Fruit fly (Drosophila melanogaster) whole organism, embryonic: ENCODE results near the gene CG7607.

Experiments used
- CG10543 ChIP-seq: fragments of 200-800 bp; sonication (Bioruptor generic); optimal IDR thresholded peaks from 3 replicates; lab custom pipeline; 2017; ENCODE audit warnings: missing biosample characterization, mild to moderate bottlenecking, missing genetic modification characterization, moderate library complexity
- CG11560 ChIP-seq: fragments of 200-800 bp; sonication (Bioruptor generic); IDR thresholded peaks from 3 replicates; pipeline ENCODE4 v1.3.6; 2022; ENCODE audit warnings: missing biosample characterization, missing genetic modification characterization
- CG11723 ChIP-seq: fragments of 200-800 bp; sonication (Bioruptor generic); optimal IDR thresholded peaks from 2 replicates; lab custom pipeline; 2017; ENCODE audit warnings: missing biosample characterization, mild to moderate bottlenecking, missing genetic modification characterization
- CG12071 ChIP-seq: fragments of 200-800 bp; sonication (Bioruptor generic); optimal IDR thresholded peaks from 3 replicates; lab custom pipeline; 2018; ENCODE audit warnings: missing biosample characterization, mild to moderate bottlenecking, missing genetic modification characterization
- CG14667 ChIP-seq: fragments of 200-800 bp; sonication (Bioruptor generic); IDR thresholded peaks from 2 replicates; pipeline ENCODE4 v1.3.6; 2022; ENCODE audit warnings: missing biosample characterization, missing genetic modification characterization
- CG14710 ChIP-seq: fragments of 200-800 bp; sonication (Bioruptor generic); optimal IDR thresholded peaks from 3 replicates; lab custom pipeline; 2019; ENCODE audit warnings: missing biosample characterization, mild to moderate bottlenecking, missing genetic modification characterization, moderate library complexity
- CG15514 ChIP-seq: fragments of 200-800 bp; sonication (Bioruptor generic); optimal IDR thresholded peaks from 3 replicates; lab custom pipeline; 2017; ENCODE audit warnings: missing biosample characterization, missing genetic modification characterization, mild to moderate bottlenecking, moderate library complexity, missing genetic modification reagents
- CG16779 ChIP-seq: fragments of 200-800 bp; sonication (Bioruptor generic); IDR thresholded peaks from 2 replicates; pipeline ENCODE4 v1.3.6; 2022; ENCODE audit warnings: missing biosample characterization, missing genetic modification characterization
- CG16813 ChIP-seq: fragments of 200-800 bp; sonication (Bioruptor generic); IDR thresholded peaks from 3 replicates; pipeline ENCODE4 v1.3.6; 2022; ENCODE audit warnings: missing biosample characterization, missing genetic modification characterization; ENCODE audit not compliant: partially characterized antibody
- CG17361 ChIP-seq: fragments of 200-800 bp; sonication (Bioruptor generic); IDR thresholded peaks from 3 replicates; pipeline ENCODE4 v1.3.6; 2022; ENCODE audit warnings: missing biosample characterization, missing genetic modification characterization
- CG17568 ChIP-seq: fragments of 200-800 bp; sonication (Bioruptor generic); optimal IDR thresholded peaks from 2 replicates; lab custom pipeline; 2018; ENCODE audit warnings: missing biosample characterization, mild to moderate bottlenecking, missing genetic modification characterization, moderate library complexity
- CG2116 ChIP-seq: fragments of 200-800 bp; sonication (Bioruptor generic); optimal IDR thresholded peaks from 3 replicates; lab custom pipeline; 2018; ENCODE audit warnings: missing biosample characterization, mild to moderate bottlenecking, missing genetic modification characterization
- CG2199 ChIP-seq: fragments of 200-800 bp; sonication (Bioruptor generic); IDR thresholded peaks from 3 replicates; pipeline ENCODE4 v1.3.6; 2022; ENCODE audit warnings: missing biosample characterization, missing genetic modification characterization
- CG3281 ChIP-seq: fragments of 200-800 bp; sonication (Bioruptor generic); optimal IDR thresholded peaks from 3 replicates; lab custom pipeline; 2017; ENCODE audit warnings: missing biosample characterization, mild to moderate bottlenecking, missing genetic modification characterization
- CG33557 ChIP-seq: fragments of 200-800 bp; sonication (Bioruptor generic); optimal IDR thresholded peaks from 2 replicates; lab custom pipeline; 2019; ENCODE audit warnings: missing biosample characterization, mild to moderate bottlenecking, missing genetic modification characterization, moderate library complexity
- CG34422 ChIP-seq: fragments of 200-800 bp; sonication (Bioruptor generic); IDR thresholded peaks from 3 replicates; pipeline ENCODE4 v1.3.6; 2022; ENCODE audit warnings: missing biosample characterization, missing genetic modification characterization
- CG3838 ChIP-seq: fragments of 200-800 bp; sonication (Bioruptor generic); optimal IDR thresholded peaks from 3 replicates; lab custom pipeline; 2016; ENCODE audit warnings: missing biosample characterization, missing genetic modification characterization
- CG4282 ChIP-seq: fragments of 200-800 bp; sonication (Bioruptor generic); optimal IDR thresholded peaks from 2 replicates; lab custom pipeline; 2016; ENCODE audit warnings: missing biosample characterization, missing genetic modification characterization
- CG4854 ChIP-seq: fragments of 200-800 bp; sonication (Bioruptor generic); optimal IDR thresholded peaks from 2 replicates; lab custom pipeline; 2016; ENCODE audit warnings: missing biosample characterization, missing genetic modification characterization, inconsistent platforms
- CG5180 ChIP-seq: fragments of 200-800 bp; sonication (Bioruptor generic); optimal IDR thresholded peaks from 3 replicates; lab custom pipeline; 2017; ENCODE audit warnings: missing biosample characterization, missing genetic modification characterization, mild to moderate bottlenecking, moderate library complexity, missing genetic modification reagents
- CG6254 ChIP-seq: fragments of 200-800 bp; sonication (Bioruptor generic); optimal IDR thresholded peaks from 3 replicates; lab custom pipeline; 2017; ENCODE audit warnings: mild to moderate bottlenecking, missing biosample characterization, missing genetic modification reagents, missing genetic modification characterization
- CG6813 ChIP-seq: fragments of 200-800 bp; sonication (Bioruptor generic); optimal IDR thresholded peaks from 2 replicates; lab custom pipeline; 2017; ENCODE audit warnings: missing biosample characterization, missing genetic modification characterization, mild to moderate bottlenecking, moderate library complexity, missing genetic modification reagents
- CG7556 ChIP-seq: fragments of 200-800 bp; sonication (Bioruptor generic); optimal IDR thresholded peaks from 2 replicates; lab custom pipeline; 2017; ENCODE audit warnings: missing biosample characterization, mild to moderate bottlenecking, missing genetic modification characterization
- CG7839 ChIP-seq: fragments of 200-800 bp; sonication (Bioruptor generic); optimal IDR thresholded peaks from 3 replicates; lab custom pipeline; 2018; ENCODE audit warnings: missing biosample characterization, mild to moderate bottlenecking, missing genetic modification characterization, moderate library complexity
- CTCF ChIP-seq: fragments of 200-800 bp; sonication (Bioruptor generic); optimal IDR thresholded peaks from 2 replicates; lab custom pipeline; 2017; ENCODE audit warnings: missing biosample characterization, mild to moderate bottlenecking, missing genetic modification characterization, moderate library complexity
- Dfd ChIP-seq, 2 experiments: fragments of >200 bp; optimal IDR thresholded peaks; 2 replicates each; lab custom pipeline; 2017; ENCODE audit warnings: missing biosample characterization in 2 of 2, missing genetic modification characterization in 2 of 2
- Ets65A ChIP-seq: fragments of 200-800 bp; sonication (Bioruptor generic); peaks from one replicate; lab custom pipeline; 2016; ENCODE audit warnings: missing biosample characterization, missing genetic modification characterization
- Fer2 ChIP-seq: fragments of 200-800 bp; sonication (Bioruptor generic); optimal IDR thresholded peaks from 2 replicates; lab custom pipeline; 2018; ENCODE audit warnings: missing biosample characterization, mild to moderate bottlenecking, missing genetic modification characterization, moderate library complexity
- Hr39 ChIP-seq: fragments of >200 bp; optimal IDR thresholded peaks from 2 replicates; lab custom pipeline; 2017
- NFAT ChIP-seq: fragments of 200-800 bp; sonication (Bioruptor generic); IDR thresholded peaks from 2 replicates; pipeline ENCODE4 v1.3.6; 2022; ENCODE audit warnings: missing biosample characterization, missing genetic modification characterization
- NK7.1 ChIP-seq: fragments of 200-800 bp; sonication (Bioruptor generic); optimal IDR thresholded peaks from 3 replicates; lab custom pipeline; 2016; ENCODE audit warnings: missing biosample characterization, missing genetic modification characterization
- Neu2 ChIP-seq: fragments of 200-800 bp; sonication (Bioruptor generic); optimal IDR thresholded peaks from 3 replicates; lab custom pipeline; 2016; ENCODE audit warnings: missing biosample characterization, missing genetic modification characterization, borderline replicate concordance
- Nf-YC ChIP-seq: fragments of 200-800 bp; optimal IDR thresholded peaks from 3 replicates; lab custom pipeline; 2019; ENCODE audit warnings: missing biosample characterization, mild to moderate bottlenecking, missing genetic modification characterization, moderate library complexity
- Taf1 ChIP-seq: fragments of 200-800 bp; sonication (Bioruptor generic); IDR thresholded peaks from 2 replicates; pipeline ENCODE4 v1.3.6; 2022; ENCODE audit warnings: missing biosample characterization, missing genetic modification characterization
- ash1 ChIP-seq: fragments of 200-800 bp; sonication (Bioruptor generic); optimal IDR thresholded peaks from 2 replicates; lab custom pipeline; 2018; ENCODE audit warnings: missing biosample characterization, mild to moderate bottlenecking, missing genetic modification characterization
- ewg ChIP-seq: fragments of 200-800 bp; sonication (Bioruptor generic); optimal IDR thresholded peaks from 3 replicates; lab custom pipeline; 2017; ENCODE audit warnings: mild to moderate bottlenecking, missing biosample characterization, missing genetic modification reagents, missing genetic modification characterization
- ham ChIP-seq: fragments of 200-800 bp; sonication (Bioruptor generic); IDR thresholded peaks from 2 replicates; pipeline ENCODE4 v1.3.6; 2022; ENCODE audit warnings: missing biosample characterization, missing genetic modification characterization
- jigr1 ChIP-seq: fragments of 200-800 bp; sonication (Bioruptor generic); IDR thresholded peaks from 3 replicates; pipeline ENCODE4 v1.3.6; 2022; ENCODE audit warnings: missing biosample characterization, missing genetic modification characterization
- jumu ChIP-seq: fragments of 200-800 bp; sonication (Bioruptor generic); optimal IDR thresholded peaks from 3 replicates; lab custom pipeline; 2016; ENCODE audit warnings: missing biosample characterization, missing genetic modification characterization
- lab ChIP-seq: fragments of 200-800 bp; sonication (Bioruptor generic); optimal IDR thresholded peaks from 3 replicates; lab custom pipeline; 2017; ENCODE audit warnings: missing biosample characterization, missing genetic modification characterization, mild to moderate bottlenecking, moderate library complexity, missing genetic modification reagents
- nerfin-1 ChIP-seq: fragments of 200-800 bp; sonication (Bioruptor generic); optimal IDR thresholded peaks from 3 replicates; lab custom pipeline; 2019; ENCODE audit warnings: missing biosample characterization, mild to moderate bottlenecking, missing genetic modification characterization, moderate library complexity
- onecut ChIP-seq: fragments of 200-800 bp; sonication (Bioruptor generic); IDR thresholded peaks from 2 replicates; pipeline ENCODE4 v1.3.6; 2022; ENCODE audit warnings: missing biosample characterization, missing genetic modification characterization
- otp ChIP-seq: fragments of 200-800 bp; sonication (Bioruptor generic); IDR thresholded peaks from 3 replicates; pipeline ENCODE4, ENCODE4 v1.3.6; 2022; ENCODE audit warnings: missing biosample characterization, missing genetic modification characterization
- pb ChIP-seq: fragments of 200-800 bp; sonication (Bioruptor generic); optimal IDR thresholded peaks from 3 replicates; lab custom pipeline; 2016; ENCODE audit warnings: missing biosample characterization, missing genetic modification characterization
- sim ChIP-seq: fragments of 200-800 bp; sonication (Bioruptor generic); IDR thresholded peaks from 2 replicates; pipeline ENCODE4 v1.3.6; 2022; ENCODE audit warnings: missing biosample characterization, missing genetic modification characterization
- sisA ChIP-seq: fragments of 200-800 bp; sonication (Bioruptor generic); IDR thresholded peaks from 2 replicates; pipeline ENCODE4 v1.3.6; 2022; ENCODE audit warnings: missing biosample characterization, missing genetic modification characterization
- sna ChIP-seq: fragments of 200-800 bp; sonication (Bioruptor generic); IDR thresholded peaks from 2 replicates; pipeline ENCODE4 v1.3.6; 2022; ENCODE audit warnings: missing biosample characterization, missing genetic modification characterization; ENCODE audit not compliant: partially characterized antibody
- sqz ChIP-seq: fragments of 200-800 bp; sonication (Bioruptor generic); optimal IDR thresholded peaks from 3 replicates; lab custom pipeline; 2018; ENCODE audit warnings: missing biosample characterization, mild to moderate bottlenecking, missing genetic modification characterization
- sr ChIP-seq: fragments of 200-800 bp; sonication (Bioruptor generic); IDR thresholded peaks from 3 replicates; pipeline ENCODE4 v1.3.6; 2022; ENCODE audit warnings: missing biosample characterization, missing genetic modification characterization
- ssp ChIP-seq: fragments of 200-800 bp; sonication (Bioruptor generic); IDR thresholded peaks from 2 replicates; pipeline ENCODE4 v1.3.6; 2022; ENCODE audit warnings: missing biosample characterization, missing genetic modification characterization
- tgo ChIP-seq: fragments of 200-800 bp; sonication (Bioruptor generic); IDR thresholded peaks from 3 replicates; pipeline ENCODE4 v1.3.6; 2022; ENCODE audit warnings: missing biosample characterization, missing genetic modification characterization
- vnd ChIP-seq: fragments of 200-800 bp; sonication (Bioruptor generic); IDR thresholded peaks from 3 replicates; pipeline ENCODE4 v1.3.6; 2022; ENCODE audit warnings: missing biosample characterization, missing genetic modification characterization; ENCODE audit not compliant: partially characterized antibody

The CG7607 gene

DNA sequence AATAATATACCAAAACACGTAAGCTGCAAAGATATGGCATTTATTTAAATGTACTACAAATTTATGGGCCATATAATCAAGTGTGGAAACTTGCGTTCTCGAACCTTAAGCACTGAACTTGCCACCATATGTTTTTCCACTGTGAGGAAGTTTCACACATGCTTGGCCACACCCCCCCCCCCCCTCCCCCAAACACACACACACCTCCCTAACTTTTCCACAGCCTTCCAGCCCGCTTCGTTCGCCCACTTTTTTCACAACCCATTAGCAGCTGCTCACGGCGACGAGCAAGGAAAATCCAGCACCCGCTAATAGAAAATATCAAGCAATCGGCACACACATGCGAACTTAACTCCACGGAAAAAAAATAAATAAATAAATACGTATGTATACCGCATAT lies 4.1 kb upstream of the CG7607 start (continued):
- 0 out of 3 replicates have a peak, but pooled peaks have one; percentile 16 for TF ChIP-seq sr (GFP tag; lab: Robert Waterston, UW)
- no peak for TF ChIP-seq CTCF
- no peak for TF ChIP-seq CG7556 (GFP tag; lab: Kevin White, UChicago)
- peak; percentile 10 for TF ChIP-seq CG10543 (GFP tag; lab: Kevin White, UChicago)
- no peak for TF ChIP-seq onecut (GFP tag; lab: Robert Waterston, UW)
- TF ChIP-seq CG3281 (GFP tag; lab: Kevin White, UChicago) = no peak
- TF ChIP-seq CG17361 = no peak
- no peak for TF ChIP-seq tgo (GFP tag; lab: Robert Waterston, UW)
- TF ChIP-seq CG6813 (GFP tag; lab: Kevin White, UChicago) = no peak
- TF ChIP-seq Taf1 = no peak
- TF ChIP-seq otp (GFP tag; lab: Robert Waterston, UW) = 0 out of 3 replicates have a peak, but pooled peaks have one; percentile 6
- TF ChIP-seq CG34422 (GFP tag; lab: Robert Waterston, UW) = no peak
- TF ChIP-seq Hr39 = peak; percentile 69
- no peak for TF ChIP-seq NK7.1 (GFP tag; lab: Kevin White, UChicago)
- no peak for TF ChIP-seq CG33557 (GFP tag; lab: Kevin White, UChicago)
- TF ChIP-seq CG2116 = no peak
- TF ChIP-seq Dfd (GFP tag; optimal IDR thresholded peaks at IDR 0.05; lab: Kevin White, UChicago) = no peak
- TF ChIP-seq ham (GFP tag; lab: Robert Waterston, UW) = no peak
- no peak for TF ChIP-seq CG7839 (tag; lab: Kevin White, UChicago)
- no peak for TF ChIP-seq CG4854 (GFP tag; lab: Kevin White, UChicago)
- no peak for TF ChIP-seq CG14710
- TF ChIP-seq lab (GFP tag; lab: Kevin White, UChicago) = peak; percentile 11
- TF ChIP-seq CG15514 (GFP tag; lab: Kevin White, UChicago) = no peak
- TF ChIP-seq Nf-YC (tag; lab: Kevin White, UChicago) = no peak
- no peak for TF ChIP-seq nerfin-1 (tag; lab: Kevin White, UChicago)
- no peak for TF ChIP-seq CG11723 (GFP tag; lab: Kevin White, UChicago)
- TF ChIP-seq pb (GFP tag; lab: Kevin White, UChicago) = no peak
- TF ChIP-seq CG16813 = no peak
- no peak for TF ChIP-seq sisA (GFP tag; lab: Robert Waterston, UW)
- TF ChIP-seq CG17568 (GFP tag; lab: Kevin White, UChicago) = no peak
- TF ChIP-seq CG16779 (GFP tag; lab: Robert Waterston, UW) = no peak
- TF ChIP-seq ash1 (GFP tag; lab: Kevin White, UChicago) = no peak
- no peak for TF ChIP-seq sna (GFP tag; lab: Robert Waterston, UW)
- no peak for TF ChIP-seq ssp (GFP tag; lab: Robert Waterston, UW)
- no peak for TF ChIP-seq NFAT (GFP tag; lab: Robert Waterston, UW)
- TF ChIP-seq CG12071 = no peak
- TF ChIP-seq sqz (GFP tag; lab: Kevin White, UChicago) = no peak
- no peak for TF ChIP-seq CG6254
- no peak for TF ChIP-seq jigr1 (GFP tag; lab: Robert Waterston, UW)
- TF ChIP-seq CG5180 = peak; percentile 19
- TF ChIP-seq Fer2 = no peak
- TF ChIP-seq jumu = no peak
- TF ChIP-seq CG3838 (GFP tag; lab: Kevin White, UChicago) = no peak
- no peak for TF ChIP-seq CG4282 (GFP tag; lab: Kevin White, UChicago)
- TF ChIP-seq Neu2 (GFP tag; lab: Kevin White, UChicago) = no peak
- TF ChIP-seq vnd (GFP tag; lab: Robert Waterston, UW) = no peak
- no peak for TF ChIP-seq Ets65A
- TF ChIP-seq sim (GFP tag; lab: Robert Waterston, UW) = no peak
- TF ChIP-seq ewg (GFP tag; lab: Kevin White, UChicago) = no peak
- TF ChIP-seq CG2199 (GFP tag; lab: Robert Waterston, UW) = 0 out of 3 replicates have a peak, but pooled peaks have one; percentile 15
- no peak for TF ChIP-seq CG11560 (tag; lab: Robert Waterston, UW)
- TF ChIP-seq CG14667 = no peak
